Fruit fly (Drosophila melanogaster): ENCODE results near the gene Targ2.

DNA sequence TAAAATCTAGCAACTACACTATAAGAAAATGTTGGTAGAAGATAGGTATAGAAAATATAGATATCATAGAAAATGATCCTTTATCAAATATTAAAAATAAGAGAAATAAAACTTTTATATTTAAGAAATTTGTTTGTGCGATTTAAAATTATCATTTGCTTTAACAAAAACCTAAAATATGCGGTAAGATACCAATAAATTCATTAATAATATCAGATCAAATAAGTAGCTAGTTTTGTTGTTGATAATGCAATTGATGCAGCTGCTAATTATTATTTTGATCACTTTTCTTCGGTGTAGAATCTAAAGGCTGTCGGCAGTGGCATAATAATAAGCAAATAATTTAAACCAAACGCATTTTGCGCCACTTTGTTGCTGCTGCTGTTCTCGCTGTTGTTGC lies 21.2 kb upstream of the Targ2 start:
- TF ChIP-seq CG17806 (tag; optimal IDR thresholded peaks at IDR 0.05): no peak
- no peak for TF ChIP-seq CG9948 (tag; optimal IDR thresholded peaks at IDR 0.05)
- TF ChIP-seq CG15710 (tag; optimal IDR thresholded peaks at IDR 0.05): no peak
- peak; percentile 95 for TF ChIP-seq CG14655 (GFP tag; optimal IDR thresholded peaks at IDR 0.05)
- TF ChIP-seq CG12605 (GFP tag; IDR thresholded peaks at IDR 0.05): no peak
- TF ChIP-seq gl (tag; optimal IDR thresholded peaks at IDR 0.05): no peak
- TF ChIP-seq CG13204 (GFP tag; optimal IDR thresholded peaks at IDR 0.05): no peak
- no peak for TF ChIP-seq EcR (GFP tag; optimal IDR thresholded peaks at IDR 0.05)
- TF ChIP-seq Pif1A (GFP tag; optimal IDR thresholded peaks at IDR 0.05): peak; percentile 16
